Fruit fly (Drosophila melanogaster) whole organism, embryonic: Measurements from ENCODE around the gene CG10467.

Source experiments
- ATbp ChIP-seq: fragments of 200-800 bp; sonication (Bioruptor generic); optimal IDR thresholded peaks from 2 replicates; lab custom pipeline; 2017; ENCODE audit warnings: missing biosample characterization, mild to moderate bottlenecking, missing genetic modification characterization, missing genetic modification reagents
- CG10209 ChIP-seq: fragments of 200-800 bp; sonication (Bioruptor generic); optimal IDR thresholded peaks from 3 replicates; lab custom pipeline; 2017; ENCODE audit warnings: missing biosample characterization, mild to moderate bottlenecking, missing genetic modification characterization, missing genetic modification reagents
- CG10267 ChIP-seq: fragments of 200-800 bp; sonication (Bioruptor generic); optimal IDR thresholded peaks from 2 replicates; lab custom pipeline; 2018; ENCODE audit warnings: missing biosample characterization, mild to moderate bottlenecking, missing genetic modification characterization, moderate library complexity
- CG10979 ChIP-seq: fragments of 200-800 bp; sonication (Bioruptor generic); optimal IDR thresholded peaks from 2 replicates; lab custom pipeline; 2018; ENCODE audit warnings: missing biosample characterization, mild to moderate bottlenecking, missing genetic modification characterization, moderate library complexity
- CG12104 ChIP-seq: fragments of 200-800 bp; sonication (Bioruptor generic); optimal IDR thresholded peaks from 3 replicates; lab custom pipeline; 2016; ENCODE audit warnings: missing biosample characterization, missing genetic modification characterization
- CG12391 ChIP-seq: fragments of 200-800 bp; sonication (Bioruptor generic); optimal IDR thresholded peaks from 3 replicates; lab custom pipeline; 2018; ENCODE audit warnings: missing biosample characterization, mild to moderate bottlenecking, missing genetic modification characterization, moderate library complexity
- CG13424 ChIP-seq: fragments of 200-800 bp; sonication (Bioruptor generic); optimal IDR thresholded peaks from 2 replicates; lab custom pipeline; 2019; ENCODE audit warnings: missing biosample characterization, mild to moderate bottlenecking, missing genetic modification characterization, moderate library complexity
- CG14710 ChIP-seq: fragments of 200-800 bp; sonication (Bioruptor generic); optimal IDR thresholded peaks from 3 replicates; lab custom pipeline; 2019; ENCODE audit warnings: missing biosample characterization, mild to moderate bottlenecking, missing genetic modification characterization, moderate library complexity
- CG15269 ChIP-seq: fragments of 200-800 bp; sonication (Bioruptor generic); optimal IDR thresholded peaks from 2 replicates; lab custom pipeline; 2018; ENCODE audit warnings: missing biosample characterization, mild to moderate bottlenecking, missing genetic modification characterization, moderate library complexity
- CG17359 ChIP-seq: fragments of 200-800 bp; sonication (Bioruptor generic); optimal IDR thresholded peaks from 3 replicates; lab custom pipeline; 2018; ENCODE audit warnings: missing biosample characterization, mild to moderate bottlenecking, missing genetic modification characterization, moderate library complexity
- CG17385 ChIP-seq: fragments of 200-800 bp; sonication (Bioruptor generic); optimal IDR thresholded peaks from 3 replicates; lab custom pipeline; 2018; ENCODE audit warnings: missing biosample characterization, mild to moderate bottlenecking, missing genetic modification characterization
- CG17802 ChIP-seq: fragments of 200-800 bp; sonication (Bioruptor generic); optimal IDR thresholded peaks from 2 replicates; lab custom pipeline; 2018; ENCODE audit warnings: missing biosample characterization, mild to moderate bottlenecking, missing genetic modification characterization, moderate library complexity
- CG17912 ChIP-seq: fragments of 200-800 bp; sonication (Bioruptor generic); optimal IDR thresholded peaks from 2 replicates; lab custom pipeline; 2018; ENCODE audit warnings: missing biosample characterization, mild to moderate bottlenecking, missing genetic modification characterization
- CG18262 ChIP-seq: fragments of 200-800 bp; optimal IDR thresholded peaks from 3 replicates; lab custom pipeline; 2019; ENCODE audit warnings: missing biosample characterization, mild to moderate bottlenecking, missing genetic modification characterization, moderate library complexity
- CG18599 ChIP-seq: fragments of 200-800 bp; sonication (Bioruptor generic); optimal IDR thresholded peaks from 3 replicates; lab custom pipeline; 2017; ENCODE audit warnings: missing biosample characterization, missing genetic modification characterization, mild to moderate bottlenecking, moderate library complexity, missing genetic modification reagents
- CG2678 ChIP-seq: fragments of 200-800 bp; sonication (Bioruptor generic); optimal IDR thresholded peaks from 3 replicates; lab custom pipeline; 2019; ENCODE audit warnings: missing biosample characterization, mild to moderate bottlenecking, missing genetic modification characterization, moderate library complexity
- CG31441 ChIP-seq: fragments of 200-800 bp; sonication (Bioruptor generic); IDR thresholded peaks from 2 replicates; pipeline ENCODE4 v1.3.6; 2022; ENCODE audit warnings: missing biosample characterization, missing genetic modification characterization
- CG34376 ChIP-seq: fragments of 200-800 bp; sonication (Bioruptor generic); optimal IDR thresholded peaks from 2 replicates; lab custom pipeline; 2018; ENCODE audit warnings: missing biosample characterization, mild to moderate bottlenecking, missing genetic modification characterization
- CG4424 ChIP-seq: fragments of 200-800 bp; sonication (Bioruptor generic); optimal IDR thresholded peaks from 3 replicates; lab custom pipeline; 2016; ENCODE audit warnings: missing biosample characterization, missing genetic modification characterization
- CG7556 ChIP-seq: fragments of 200-800 bp; sonication (Bioruptor generic); optimal IDR thresholded peaks from 2 replicates; lab custom pipeline; 2017; ENCODE audit warnings: missing biosample characterization, mild to moderate bottlenecking, missing genetic modification characterization
- CkIIα-i1 ChIP-seq: fragments of 200-800 bp; sonication (Bioruptor generic); IDR thresholded peaks from 2 replicates; pipeline ENCODE4 v1.3.6; 2022; ENCODE audit warnings: missing biosample characterization, missing genetic modification characterization
- CrebB ChIP-seq: fragments of 200-800 bp; sonication (Bioruptor generic); optimal IDR thresholded peaks from 3 replicates; lab custom pipeline; 2018; ENCODE audit warnings: missing biosample characterization, mild to moderate bottlenecking, missing genetic modification characterization
- D19A ChIP-seq: fragments of 200-800 bp; optimal IDR thresholded peaks from 3 replicates; lab custom pipeline; 2019; ENCODE audit warnings: missing biosample characterization, mild to moderate bottlenecking, missing genetic modification characterization, moderate library complexity
- Drgx ChIP-seq: fragments of 200-800 bp; sonication (Bioruptor generic); IDR thresholded peaks from 2 replicates; pipeline ENCODE4 v1.3.6; 2022; ENCODE audit warnings: missing biosample characterization, missing genetic modification characterization
- Lhr ChIP-seq: fragments of 200-800 bp; sonication (Bioruptor generic); optimal IDR thresholded peaks from 3 replicates; lab custom pipeline; 2017; ENCODE audit warnings: mild to moderate bottlenecking, missing biosample characterization, missing genetic modification reagents, missing genetic modification characterization
- Sox100B ChIP-seq: fragments of 200-800 bp; sonication (Bioruptor generic); optimal IDR thresholded peaks from 3 replicates; lab custom pipeline; 2018; ENCODE audit warnings: missing biosample characterization, mild to moderate bottlenecking, missing genetic modification characterization
- Spps ChIP-seq: fragments of 200-800 bp; sonication (Bioruptor generic); optimal IDR thresholded peaks from 2 replicates; lab custom pipeline; 2018; ENCODE audit warnings: missing biosample characterization, mild to moderate bottlenecking, missing genetic modification characterization
- Taf1 ChIP-seq: fragments of 200-800 bp; sonication (Bioruptor generic); IDR thresholded peaks from 2 replicates; pipeline ENCODE4 v1.3.6; 2022; ENCODE audit warnings: missing biosample characterization, missing genetic modification characterization
- Xrp1 ChIP-seq: fragments of 200-800 bp; sonication (Bioruptor generic); IDR thresholded peaks from 2 replicates; pipeline ENCODE4 v1.3.6; 2022; ENCODE audit warnings: missing biosample characterization, missing genetic modification characterization
- YL-1 ChIP-seq: fragments of 200-800 bp; sonication (Bioruptor generic); optimal IDR thresholded peaks from 3 replicates; lab custom pipeline; 2017; ENCODE audit warnings: missing biosample characterization, mild to moderate bottlenecking, missing genetic modification characterization
- croc ChIP-seq: fragments of 200-800 bp; sonication (Bioruptor generic); conservative IDR thresholded peaks from 3 replicates; pipeline ENCODE4 v1.3.6; 2022; ENCODE audit warnings: missing biosample characterization, missing genetic modification characterization
- dmrt11E ChIP-seq: fragments of 200-800 bp; sonication (Bioruptor generic); optimal IDR thresholded peaks from 3 replicates; lab custom pipeline; 2018; ENCODE audit warnings: missing biosample characterization, mild to moderate bottlenecking, missing genetic modification characterization, moderate library complexity
- exex ChIP-seq: fragments of 200-800 bp; sonication (Bioruptor generic); optimal IDR thresholded peaks from 4 replicates; lab custom pipeline; 2018; ENCODE audit warnings: missing biosample characterization, mild to moderate bottlenecking, missing genetic modification characterization, moderate library complexity
- gcm ChIP-seq: fragments of 200-800 bp; sonication (Bioruptor generic); optimal IDR thresholded peaks from 2 replicates; lab custom pipeline; 2019; ENCODE audit warnings: missing biosample characterization, mild to moderate bottlenecking, missing genetic modification characterization, moderate library complexity
- gem ChIP-seq: fragments of 200-800 bp; sonication (Bioruptor generic); optimal IDR thresholded peaks from 2 replicates; lab custom pipeline; 2019; ENCODE audit warnings: missing biosample characterization, mild to moderate bottlenecking, missing genetic modification characterization, moderate library complexity
- gro ChIP-seq: fragments of 200-800 bp; sonication (Bioruptor generic); optimal IDR thresholded peaks from 2 replicates; lab custom pipeline; 2016; ENCODE audit warnings: missing biosample characterization, missing genetic modification characterization
- gsb-n ChIP-seq: fragments of 200-800 bp; sonication (Bioruptor generic); optimal IDR thresholded peaks from 3 replicates; lab custom pipeline; 2018; ENCODE audit warnings: missing biosample characterization, mild to moderate bottlenecking, missing genetic modification characterization
- insv ChIP-seq, 2 experiments: fragments of 200-800 bp; sonication (Bioruptor generic); optimal IDR thresholded peaks; 3 replicates each; lab custom pipeline; 2016 to 2018; ENCODE audit warnings: missing biosample characterization in 2 of 2, missing genetic modification characterization in 2 of 2
- lab ChIP-seq: fragments of 200-800 bp; sonication (Bioruptor generic); optimal IDR thresholded peaks from 3 replicates; lab custom pipeline; 2017; ENCODE audit warnings: missing biosample characterization, missing genetic modification characterization, mild to moderate bottlenecking, moderate library complexity, missing genetic modification reagents
- lola ChIP-seq, 3 experiments: fragments of >200 bp in 2 of 3; fragments of 200-800 bp in 1 of 3; sonication (Bioruptor generic) in 1 of 3; optimal IDR thresholded peaks; 2 replicates each; lab custom pipeline; 2017 to 2019; ENCODE audit warnings: missing biosample characterization in 3 of 3, missing genetic modification characterization in 3 of 3, mild to moderate bottlenecking in 1 of 3, moderate library complexity in 1 of 3
- nmo ChIP-seq: fragments of 200-800 bp; sonication (Bioruptor generic); optimal IDR thresholded peaks from 2 replicates; lab custom pipeline; 2018; ENCODE audit warnings: missing biosample characterization, mild to moderate bottlenecking, missing genetic modification characterization, moderate library complexity
- odd ChIP-seq: fragments of 200-800 bp; sonication (Bioruptor generic); optimal IDR thresholded peaks from 2 replicates; lab custom pipeline; 2017; ENCODE audit warnings: missing biosample characterization, mild to moderate bottlenecking, missing genetic modification characterization
- pan ChIP-seq, 4 experiments: fragments of >200 bp in 3 of 4; fragments of 200-800 bp in 1 of 4; sonication (Bioruptor generic) in 1 of 4; optimal IDR thresholded peaks in 3 of 4; IDR thresholded peaks in 1 of 4; 2 replicates each; pipeline versions ENCODE4 v1.3.6 to Lab custom; 2017 to 2022; ENCODE audit warnings: missing biosample characterization in 2 of 4, missing genetic modification characterization in 2 of 4, mixed read lengths in 1 of 4
- sens ChIP-seq: fragments of 200-800 bp; sonication (Bioruptor generic); peaks from one replicate; lab custom pipeline; 2016; ENCODE audit warnings: missing biosample characterization, missing genetic modification characterization
- sima ChIP-seq: fragments of 200-800 bp; sonication (Bioruptor generic); optimal IDR thresholded peaks from 2 replicates; lab custom pipeline; 2016; ENCODE audit warnings: missing biosample characterization, missing genetic modification characterization
- so ChIP-seq: fragments of 200-800 bp; sonication (Bioruptor generic); IDR thresholded peaks from 3 replicates; pipeline ENCODE4 v1.3.6; 2022; ENCODE audit warnings: missing biosample characterization, missing genetic modification characterization
- sob ChIP-seq: fragments of 200-800 bp; sonication (Bioruptor generic); IDR thresholded peaks from 2 replicates; pipeline ENCODE4 v1.3.6; 2022; ENCODE audit warnings: missing biosample characterization, missing genetic modification characterization
- unpg ChIP-seq: fragments of 200-800 bp; sonication (Bioruptor generic); optimal IDR thresholded peaks from 3 replicates; lab custom pipeline; 2018; ENCODE audit warnings: missing biosample characterization, mild to moderate bottlenecking, missing genetic modification characterization, moderate library complexity
- vvl ChIP-seq: fragments of 200-800 bp; sonication (Bioruptor generic); IDR thresholded peaks from 2 replicates; pipeline ENCODE4 v1.3.6; 2022; ENCODE audit warnings: missing biosample characterization, missing genetic modification characterization

Gene CG10467

dm6 chr3L:6085157-6085556, 9.4 kb downstream of the CG10467 start (continued):
- TF ChIP-seq nmo (GFP tag; lab: Kevin White, UChicago) (peak; percentile 17), lola (GFP tag; optimal IDR thresholded peaks at IDR 0.05; lab: Kevin White, UChicago) (peak in 1 of 3 experiments; percentile 38), gcm (GFP tag; lab: Kevin White, UChicago) (peak; percentile 22), pan (optimal IDR thresholded peaks at IDR 0.05; lab: Kevin White, UChicago) (no peak), pan (GFP tag; optimal IDR thresholded peaks at IDR 0.05 in 1 of 2, IDR thresholded peaks at IDR 0.05 in 1 of 2) (no peak), CG10267 (tag; lab: Kevin White, UChicago) (peak; percentile 31), Spps (no peak), CG17912 (no peak), so (no peak), CG18262 (tag; lab: Kevin White, UChicago) (peak; percentile 50), dmrt11E (tag; lab: Kevin White, UChicago) (peak; percentile 30), CG15269 (tag; lab: Kevin White, UChicago) (peak; percentile 39), lab (GFP tag; lab: Kevin White, UChicago) (peak; percentile 7), CG10209 (GFP tag; lab: Kevin White, UChicago) (peak; percentile 3), CG18599 (GFP tag; lab: Kevin White, UChicago) (peak; percentile 68), CG13424 (tag; lab: Kevin White, UChicago) (peak; percentile 51), YL-1 (GFP tag; lab: Kevin White, UChicago) (no peak), Taf1 (GFP tag; lab: Robert Waterston, UW) (no peak), CG12391 (peak; percentile 40), Lhr (GFP tag; lab: Kevin White, UChicago) (no peak), CG17385 (GFP tag; lab: Kevin White, UChicago) (peak; percentile 9), vvl (no peak), CG7556 (peak; percentile 67), unpg (peak; percentile 33), sens (GFP tag; lab: Kevin White, UChicago) (peak; percentile 5), sob (GFP tag; lab: Robert Waterston, UW) (0 out of 2 replicates have a peak, but pooled peaks have one; percentile 5), CG34376 (GFP tag; lab: Kevin White, UChicago) (no peak), croc (GFP tag; lab: Robert Waterston, UW) (no peak), gem (peak; percentile 63), Sox100B (peak; percentile 50), exex (tag; lab: Kevin White, UChicago) (no peak), CG10979 (tag; lab: Kevin White, UChicago) (peak; percentile 51), Drgx (GFP tag; lab: Robert Waterston, UW) (no peak), Xrp1 (GFP tag; lab: Robert Waterston, UW) (0 out of 2 replicates have a peak, but pooled peaks have one; percentile 23), CkIIα-i1 (no peak), CG4424 (GFP tag; lab: Kevin White, UChicago) (peak; percentile 11), sima (GFP tag; lab: Kevin White, UChicago) (no peak), gsb-n (tag; lab: Kevin White, UChicago) (peak; percentile 20), CG12104 (GFP tag; lab: Kevin White, UChicago) (no peak), CG17802 (tag; lab: Kevin White, UChicago) (no peak), CG2678 (tag; lab: Kevin White, UChicago) (peak; percentile 63), insv (GFP tag; optimal IDR thresholded peaks at IDR 0.05; lab: Kevin White, UChicago) (no peak), CG14710 (tag; lab: Kevin White, UChicago) (peak; percentile 19), gro (GFP tag; lab: Kevin White, UChicago) (no peak), D19A (tag; lab: Kevin White, UChicago) (peak; percentile 50), ATbp (no peak), CG31441 (GFP tag; lab: Robert Waterston, UW) (peak; percentile 55; the same call in 1 of the 2 replicates), CrebB (tag; lab: Kevin White, UChicago) (no peak), CG17359 (tag; lab: Kevin White, UChicago) (peak; percentile 6), odd (GFP tag; lab: Kevin White, UChicago) (no peak)
